Worm (Caenorhabditis elegans) whole organism, L3 larva: Measurements from ENCODE around the gene B0250.8.

Experiments
- R02D3.7 ChIP-seq: fragments of 150-350 bp; optimal IDR thresholded peaks from 2 replicates; lab custom pipeline; 2014; ENCODE audit warnings: missing biosample characterization, missing genetic modification characterization
- aly-2 ChIP-seq: fragments of 150-350 bp; optimal IDR thresholded peaks from 2 replicates; lab custom pipeline; 2014; ENCODE audit warnings: missing biosample characterization, missing genetic modification characterization
- ama-1 ChIP-seq: fragments of 150-350 bp; optimal IDR thresholded peaks from 2 replicates; lab custom pipeline; 2018
- ceh-82 ChIP-seq: fragments of 150-350 bp; optimal IDR thresholded peaks from 2 replicates; lab custom pipeline; 2014; ENCODE audit warnings: missing biosample characterization, missing genetic modification characterization
- ceh-9 ChIP-seq: sonication (generic microtip); optimal IDR thresholded peaks from 2 replicates; lab custom pipeline; 2018; ENCODE audit warnings: missing biosample characterization, missing genetic modification characterization
- daf-12 ChIP-seq: fragments of 150-350 bp; optimal IDR thresholded peaks from 2 replicates; lab custom pipeline; 2014; ENCODE audit warnings: missing biosample characterization, missing genetic modification reagents, missing genetic modification characterization
- egl-27 ChIP-seq: sonication (generic microtip); optimal IDR thresholded peaks from 4 replicates; lab custom pipeline; 2017; ENCODE audit warnings: missing biosample characterization, missing genetic modification reagents, missing genetic modification characterization
- egl-5 ChIP-seq: fragments of 150-350 bp; optimal IDR thresholded peaks from 2 replicates; lab custom pipeline; 2017; ENCODE audit warnings: missing biosample characterization, missing genetic modification reagents, missing genetic modification characterization, inconsistent platforms
- elt-1 ChIP-seq: fragments of 150-350 bp; optimal IDR thresholded peaks from 2 replicates; lab custom pipeline; 2014; ENCODE audit warnings: missing biosample characterization, missing genetic modification characterization
- elt-2 ChIP-seq: sonication (generic microtip); optimal IDR thresholded peaks from 2 replicates; lab custom pipeline; 2016; ENCODE audit warnings: missing genetic modification reagents, mild to moderate bottlenecking, missing genetic modification characterization, missing compliant biosample characterization
- elt-3 ChIP-seq, 3 experiments: fragments of 150-350 bp in 1 of 3; sonication (generic microtip) in 2 of 3; optimal IDR thresholded peaks; 2 replicates in 2 of 3; 4 replicates in 1 of 3; lab custom pipeline; 2014 to 2017; ENCODE audit warnings: missing biosample characterization in 3 of 3, missing genetic modification characterization in 3 of 3
- eor-1 ChIP-seq, 2 experiments: fragments of 150-350 bp; optimal IDR thresholded peaks; 2 replicates each; lab custom pipeline; 2014 to 2018; ENCODE audit warnings: missing biosample characterization in 2 of 2, missing genetic modification characterization in 2 of 2
- fkh-10 ChIP-seq: sonication (generic microtip); optimal IDR thresholded peaks from 2 replicates; lab custom pipeline; 2017; ENCODE audit warnings: missing biosample characterization, missing genetic modification reagents, missing genetic modification characterization
- fkh-2 ChIP-seq: fragments of 150-350 bp; optimal IDR thresholded peaks from 2 replicates; lab custom pipeline; 2014; ENCODE audit warnings: missing biosample characterization, missing genetic modification reagents, missing genetic modification characterization
- fos-1 ChIP-seq: fragments of 150-350 bp; optimal IDR thresholded peaks from 2 replicates; lab custom pipeline; 2014; ENCODE audit warnings: missing biosample characterization, missing genetic modification characterization
- hmg-11 ChIP-seq: sonication (generic microtip); optimal IDR thresholded peaks from 2 replicates; lab custom pipeline; 2016; ENCODE audit warnings: missing genetic modification characterization, missing compliant biosample characterization
- lin-15B ChIP-seq: fragments of 150-350 bp; optimal IDR thresholded peaks from 2 replicates; lab custom pipeline; 2014; ENCODE audit warnings: missing biosample characterization, missing genetic modification characterization
- lin-39 ChIP-seq: fragments of 150-350 bp; optimal IDR thresholded peaks from 2 replicates; lab custom pipeline; 2018; ENCODE audit warnings: missing biosample characterization, missing genetic modification reagents, missing genetic modification characterization
- lsy-12 ChIP-seq: sonication (generic microtip); optimal IDR thresholded peaks from 2 replicates; lab custom pipeline; 2016; ENCODE audit warnings: mild to moderate bottlenecking, missing genetic modification characterization, missing compliant biosample characterization
- mdl-1 ChIP-seq: fragments of 150-350 bp; optimal IDR thresholded peaks from 2 replicates; lab custom pipeline; 2014; ENCODE audit warnings: missing biosample characterization, missing genetic modification characterization
- mml-1 ChIP-seq: fragments of 150-350 bp; sonication (generic microtip); optimal IDR thresholded peaks from 3 replicates; lab custom pipeline; 2014; ENCODE audit warnings: missing biosample characterization, missing genetic modification characterization
- nfya-1 ChIP-seq: sonication (generic microtip); optimal IDR thresholded peaks from 2 replicates; lab custom pipeline; 2017; ENCODE audit warnings: missing genetic modification characterization, mild to moderate bottlenecking, missing compliant biosample characterization, antibody characterized with exemption, moderate library complexity; ENCODE audit not compliant: insufficient read depth
- nhr-11 ChIP-seq: fragments of 150-350 bp; optimal IDR thresholded peaks from 2 replicates; lab custom pipeline; 2014; ENCODE audit warnings: missing biosample characterization, missing genetic modification characterization
- nhr-12 ChIP-seq: fragments of 150-350 bp; optimal IDR thresholded peaks from 2 replicates; lab custom pipeline; 2014; ENCODE audit warnings: missing biosample characterization, missing genetic modification characterization
- nhr-23 ChIP-seq: fragments of 150-350 bp; optimal IDR thresholded peaks from 2 replicates; lab custom pipeline; 2014; ENCODE audit warnings: missing biosample characterization, missing genetic modification reagents, missing genetic modification characterization
- nhr-237 ChIP-seq: fragments of 150-350 bp; optimal IDR thresholded peaks from 2 replicates; lab custom pipeline; 2014; ENCODE audit warnings: missing biosample characterization, missing genetic modification characterization
- nhr-25 ChIP-seq: sonication (generic microtip); optimal IDR thresholded peaks from 2 replicates; lab custom pipeline; 2017; ENCODE audit warnings: missing biosample characterization, missing genetic modification characterization
- nhr-28 ChIP-seq: fragments of 150-350 bp; optimal IDR thresholded peaks from 2 replicates; lab custom pipeline; 2014; ENCODE audit warnings: missing biosample characterization, missing genetic modification characterization
- nhr-43 ChIP-seq: sonication (generic microtip); optimal IDR thresholded peaks from 2 replicates; lab custom pipeline; 2016; ENCODE audit warnings: mild to moderate bottlenecking, missing genetic modification characterization, missing compliant biosample characterization; ENCODE audit not compliant: poor library complexity, severe bottlenecking
- nhr-67 ChIP-seq: fragments of 150-350 bp; optimal IDR thresholded peaks from 2 replicates; lab custom pipeline; 2014; ENCODE audit warnings: missing biosample characterization, missing genetic modification characterization
- nhr-76 ChIP-seq: fragments of 150-350 bp; sonication (generic microtip); optimal IDR thresholded peaks from 5 replicates; lab custom pipeline; 2014; ENCODE audit warnings: missing biosample characterization, missing genetic modification characterization
- nhr-77 ChIP-seq: fragments of 150-350 bp; optimal IDR thresholded peaks from 2 replicates; lab custom pipeline; 2014; ENCODE audit warnings: missing biosample characterization, missing genetic modification characterization
- pha-4 ChIP-seq: fragments of 150-350 bp; optimal IDR thresholded peaks from 2 replicates; lab custom pipeline; 2014; ENCODE audit warnings: missing biosample characterization, missing genetic modification reagents, missing genetic modification characterization
- pqm-1 ChIP-seq: fragments of 150-350 bp; optimal IDR thresholded peaks from 2 replicates; lab custom pipeline; 2017; ENCODE audit warnings: missing biosample characterization, missing genetic modification characterization, inconsistent platforms
- sea-2 ChIP-seq: fragments of 150-350 bp; sonication (generic microtip); optimal IDR thresholded peaks from 4 replicates; lab custom pipeline; 2014; ENCODE audit warnings: missing biosample characterization, missing genetic modification reagents, missing genetic modification characterization
- skn-1 ChIP-seq: fragments of 150-350 bp; optimal IDR thresholded peaks from 2 replicates; lab custom pipeline; 2014; ENCODE audit warnings: missing biosample characterization, missing genetic modification characterization
- snpc-4 ChIP-seq: fragments of 150-350 bp; optimal IDR thresholded peaks from 2 replicates; lab custom pipeline; 2014; ENCODE audit warnings: missing biosample characterization, missing genetic modification characterization
- tbx-2 ChIP-seq: sonication (generic microtip); optimal IDR thresholded peaks from 2 replicates; lab custom pipeline; 2016; ENCODE audit warnings: mild to moderate bottlenecking, missing genetic modification characterization, missing compliant biosample characterization
- unc-39 ChIP-seq: sonication (generic microtip); optimal IDR thresholded peaks from 4 replicates; lab custom pipeline; 2017; ENCODE audit warnings: missing biosample characterization, missing genetic modification characterization
- unc-62 ChIP-seq: fragments of 150-350 bp; sonication (generic microtip); optimal IDR thresholded peaks from 4 replicates; lab custom pipeline; 2014; ENCODE audit warnings: missing biosample characterization, missing genetic modification reagents, missing genetic modification characterization
- zag-1 ChIP-seq: fragments of 150-350 bp; optimal IDR thresholded peaks from 2 replicates; lab custom pipeline; 2014; ENCODE audit warnings: missing biosample characterization, missing genetic modification characterization
- ztf-11 ChIP-seq: fragments of 150-350 bp; optimal IDR thresholded peaks from 2 replicates; lab custom pipeline; 2014; ENCODE audit warnings: missing biosample characterization, missing genetic modification characterization
- ztf-4 ChIP-seq: fragments of 150-350 bp; optimal IDR thresholded peaks from 2 replicates; lab custom pipeline; 2014; ENCODE audit warnings: missing biosample characterization, missing genetic modification characterization

The B0250.8 gene

DNA sequence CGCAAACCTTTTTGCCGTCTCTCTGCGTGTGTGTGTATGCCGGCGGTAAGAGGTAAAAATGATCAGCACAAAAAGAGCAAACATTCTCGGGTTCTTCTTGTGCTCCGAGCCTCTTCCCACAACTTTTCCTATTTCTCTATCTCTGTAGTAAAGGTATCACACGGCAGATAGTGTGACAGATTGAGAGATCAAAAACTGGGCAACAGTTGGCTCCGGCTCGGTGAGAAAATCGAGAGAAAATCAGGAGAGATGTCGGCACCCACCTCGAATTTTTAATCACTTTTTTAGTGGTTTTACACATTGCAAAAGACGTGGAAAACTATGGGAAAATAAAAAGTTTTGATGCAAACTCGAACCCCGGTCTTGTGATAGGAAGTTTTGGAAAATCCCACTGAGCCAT, 18.5 kb downstream of the B0250.8 start:
- no peak for TF ChIP-seq tbx-2 (tag; lab: Kevin White, UChicago)
- peak; percentile 12 for TF ChIP-seq nfya-1 (tag; lab: Kevin White, UChicago)
- TF ChIP-seq egl-5 (tag; lab: Kevin White, UChicago): peak; percentile 6

DNA sequence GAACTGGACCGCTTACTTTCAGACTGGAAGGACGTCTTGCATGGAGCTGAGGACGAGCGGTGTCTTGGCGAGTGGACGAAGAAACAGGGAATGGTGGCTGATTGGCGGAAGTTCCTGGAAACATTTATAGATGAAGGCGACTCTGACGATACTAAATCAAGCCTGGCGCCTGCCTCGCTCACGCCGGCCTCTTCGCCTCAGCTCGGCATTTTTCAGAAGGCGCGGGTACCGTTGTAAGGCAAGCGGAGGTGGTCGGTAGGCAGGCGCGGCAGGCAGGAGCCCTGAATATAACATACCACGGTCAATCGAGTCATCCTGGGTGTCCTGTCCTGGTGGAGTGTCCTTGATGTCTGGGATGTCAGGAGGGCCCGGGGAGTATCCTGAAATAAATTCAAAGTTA, 24.4 kb downstream of the B0250.8 start:
- no peak for TF ChIP-seq zag-1 (tag; lab: Kevin White, UChicago)
- no peak for TF ChIP-seq mml-1 (tag; lab: Kevin White, UChicago)
- TF ChIP-seq egl-5 (tag; lab: Kevin White, UChicago): no peak
- no peak for TF ChIP-seq nhr-11 (tag; lab: Kevin White, UChicago)
- TF ChIP-seq nhr-77 (tag; lab: Kevin White, UChicago): no peak
- no peak for TF ChIP-seq mdl-1 (tag; lab: Kevin White, UChicago)
- TF ChIP-seq elt-3 (tag; optimal IDR thresholded peaks at IDR 0.05; lab: Kevin White, UChicago): no peak
- no peak for TF ChIP-seq unc-39 (tag; lab: Kevin White, UChicago)
- TF ChIP-seq ztf-11 (tag; lab: Kevin White, UChicago): no peak
- no peak for TF ChIP-seq nhr-43
- no peak for TF ChIP-seq pqm-1 (tag; lab: Kevin White, UChicago)
- no peak for TF ChIP-seq nhr-28 (tag; lab: Kevin White, UChicago)

DNA sequence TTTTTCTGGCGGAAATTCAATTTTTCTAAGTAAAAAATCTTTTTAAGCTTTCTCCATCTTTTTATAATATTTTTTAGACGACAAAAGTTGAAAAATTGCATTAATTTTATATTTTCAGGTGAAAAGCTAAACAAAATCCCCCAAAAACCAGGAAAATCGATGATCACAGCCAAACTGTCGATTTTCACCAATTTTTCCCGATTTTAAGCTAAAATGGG, 45.2 kb downstream of the B0250.8 start, which contains the start of the genes fce-2 and F48F5.8:
Gene fce-2 (plus strand): TSS at position 119 of the 218 bp plus-strand sequence.
Gene F48F5.8 (plus strand): TSS at position 160 of the 218 bp plus-strand sequence.
- TF ChIP-seq mml-1 (tag; lab: Kevin White, UChicago) (no peak), daf-12 (no peak), elt-2 (tag; lab: Kevin White, UChicago) (no peak), ceh-9 (tag; lab: Kevin White, UChicago) (no peak), nhr-12 (tag; lab: Kevin White, UChicago) (no peak), nhr-237 (no peak), nhr-25 (tag; lab: Kevin White, UChicago) (no peak), egl-5 (tag; lab: Kevin White, UChicago) (no peak), pha-4 (no peak), aly-2 (tag; lab: Kevin White, UChicago) (no peak), nhr-28 (tag; lab: Kevin White, UChicago) (no peak), mdl-1 (tag; lab: Kevin White, UChicago) (no peak), sea-2 (GFP tag; lab: Kevin White, UChicago) (no peak), ztf-11 (tag; lab: Kevin White, UChicago) (no peak), lsy-12 (tag; lab: Kevin White, UChicago) (no peak)

DNA sequence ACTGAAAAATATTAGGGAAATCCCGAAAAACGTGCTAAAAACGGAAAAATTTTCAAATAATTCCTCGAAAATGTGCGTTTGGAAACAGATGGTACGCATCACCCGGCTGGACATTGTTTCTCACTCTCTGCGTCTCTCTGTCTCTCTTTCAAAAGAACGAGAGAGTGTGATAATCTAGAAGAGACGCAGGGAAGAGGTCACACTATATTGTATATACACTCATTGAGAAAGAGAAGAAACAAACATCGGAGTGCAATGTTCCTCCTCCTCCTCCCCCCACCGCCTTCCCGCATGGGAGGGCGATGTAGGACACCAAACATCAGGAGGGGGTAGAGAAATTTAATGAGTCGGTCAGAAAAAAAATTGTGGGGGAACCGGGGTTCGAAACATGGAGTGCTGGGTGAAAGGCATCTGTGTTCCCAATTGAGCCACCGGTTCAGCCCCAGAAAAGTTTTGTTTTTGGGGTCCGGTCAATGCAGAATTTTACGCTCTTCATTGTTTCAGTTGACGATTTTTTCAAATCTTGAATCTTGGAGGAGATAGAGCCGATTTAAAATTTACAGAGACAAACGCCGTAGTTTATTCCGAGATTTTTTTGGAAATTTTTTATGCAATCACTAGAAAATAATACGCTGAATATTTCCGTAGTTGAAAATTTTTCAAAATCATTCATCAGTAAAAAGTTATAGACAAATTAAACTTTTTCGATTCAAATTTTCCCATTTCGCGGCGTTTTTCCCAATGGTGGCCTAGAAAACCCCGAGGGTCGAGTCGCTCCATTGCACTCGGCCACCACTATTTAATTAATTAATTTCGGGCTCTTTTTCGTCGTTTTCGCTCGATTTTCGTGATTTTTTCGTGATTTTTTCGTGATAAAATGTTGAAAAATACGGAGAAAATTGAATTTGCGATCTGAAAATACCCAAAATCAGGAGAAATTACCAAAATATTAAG, 45.8 kb downstream of the B0250.8 start:
- peak; percentile 44 for TF ChIP-seq lin-15B
- TF ChIP-seq fkh-10 (GFP tag; lab: Kevin White, UChicago): peak; percentile 5
- no peak for TF ChIP-seq sea-2 (GFP tag; lab: Kevin White, UChicago)
- no peak for TF ChIP-seq ama-1 (lab: Kevin White, UChicago)
- TF ChIP-seq nhr-28 (tag; lab: Kevin White, UChicago): no peak
- no peak for TF ChIP-seq ztf-4 (tag; lab: Kevin White, UChicago)
- no peak for TF ChIP-seq eor-1 (tag; optimal IDR thresholded peaks at IDR 0.05; lab: Kevin White, UChicago)
- peak; percentile 56 for TF ChIP-seq nhr-23 (tag; lab: Kevin White, UChicago)
- TF ChIP-seq mdl-1 (tag; lab: Kevin White, UChicago): peak; percentile 13
- no peak for TF ChIP-seq aly-2 (tag; lab: Kevin White, UChicago)
- TF ChIP-seq nhr-12 (tag; lab: Kevin White, UChicago): no peak
- TF ChIP-seq skn-1: no peak
- no peak for TF ChIP-seq ceh-82
- TF ChIP-seq ceh-9 (tag; lab: Kevin White, UChicago): no peak
- peak; percentile 56 for TF ChIP-seq nfya-1 (tag; lab: Kevin White, UChicago)
- no peak for TF ChIP-seq nhr-11 (tag; lab: Kevin White, UChicago)
- no peak for TF ChIP-seq mml-1 (tag; lab: Kevin White, UChicago)
- no peak for TF ChIP-seq fkh-2 (tag; lab: Kevin White, UChicago)
- no peak for TF ChIP-seq zag-1 (tag; lab: Kevin White, UChicago)
- no peak for TF ChIP-seq nhr-67 (tag; lab: Kevin White, UChicago)
- TF ChIP-seq lin-39 (tag; lab: Kevin White, UChicago): peak; percentile 12
- TF ChIP-seq snpc-4 (tag; lab: Kevin White, UChicago): no peak
- no peak for TF ChIP-seq daf-12
- no peak for TF ChIP-seq fos-1 (tag; lab: Kevin White, UChicago)
- peak; percentile 20 for TF ChIP-seq hmg-11 (tag; lab: Kevin White, UChicago)
- peak; percentile 71 for TF ChIP-seq pqm-1 (tag; lab: Kevin White, UChicago)
- no peak for TF ChIP-seq elt-1 (tag; lab: Kevin White, UChicago)
- TF ChIP-seq nhr-76 (tag; lab: Kevin White, UChicago): no peak
- TF ChIP-seq elt-3 (tag; optimal IDR thresholded peaks at IDR 0.05; lab: Kevin White, UChicago): no peak
- peak; percentile 46 for TF ChIP-seq egl-27 (tag; lab: Kevin White, UChicago)
- TF ChIP-seq unc-62 (GFP tag; lab: Kevin White, UChicago): no peak
- no peak for TF ChIP-seq tbx-2 (tag; lab: Kevin White, UChicago)
- no peak for TF ChIP-seq R02D3.7 (tag; lab: Kevin White, UChicago)
- peak; percentile 60 for TF ChIP-seq elt-2 (tag; lab: Kevin White, UChicago)
